Fruit fly (Drosophila melanogaster): ENCODE data around the gene Wdr81.
A peak's percentile ranks its signal among the peaks of the same experiment; 100 is the strongest.

The Wdr81 gene

dm6 chr2L:12004211-12004979 lies 16.4 kb downstream of the Wdr81 start (continued):
- peak; percentile 88 for TF ChIP-seq CG2202 (tag; optimal IDR thresholded peaks at IDR 0.05)
- no peak for TF ChIP-seq B-H1 (GFP tag; IDR thresholded peaks at IDR 0.05)
- no peak for TF ChIP-seq CG32532 (GFP tag; IDR thresholded peaks at IDR 0.05)
- peak; percentile 78 for TF ChIP-seq Hmr (GFP tag; optimal IDR thresholded peaks at IDR 0.05)
- TF ChIP-seq shn (GFP tag; optimal IDR thresholded peaks at IDR 0.05), result no peak
- TF ChIP-seq unpg (GFP tag; optimal IDR thresholded peaks at IDR 0.05), result peak; percentile 70
- TF ChIP-seq lmd (GFP tag; IDR thresholded peaks at IDR 0.05), result no peak
- TF ChIP-seq CG6683 (GFP tag; optimal IDR thresholded peaks at IDR 0.05), result peak; percentile 69
- no peak for TF ChIP-seq ash1 (GFP tag; optimal IDR thresholded peaks at IDR 0.05)
- TF ChIP-seq Opbp (GFP tag; IDR thresholded peaks at IDR 0.05; ENCODE audit: partially characterized antibody), result no peak
- TF ChIP-seq Tbp (GFP tag; optimal IDR thresholded peaks at IDR 0.05), result no peak
- no peak for TF ChIP-seq MBD-R2 (GFP tag; IDR thresholded peaks at IDR 0.05)
- TF ChIP-seq HLH54F (GFP tag; optimal IDR thresholded peaks at IDR 0.05), result no peak
- no peak for TF ChIP-seq CkIIα-i1 (GFP tag; IDR thresholded peaks at IDR 0.05)
- peak; percentile 89 for TF ChIP-seq Kr (GFP tag; optimal IDR thresholded peaks at IDR 0.05)
- TF ChIP-seq CG2875 (GFP tag; optimal IDR thresholded peaks at IDR 0.05), result peak; percentile 86
- TF ChIP-seq Nf-YA (GFP tag; IDR thresholded peaks at IDR 0.05), result no peak
- no peak for TF ChIP-seq Adf1 (GFP tag; IDR thresholded peaks at IDR 0.05)
- no peak for TF ChIP-seq Dll (GFP tag; IDR thresholded peaks at IDR 0.05; ENCODE audit: partially characterized antibody)
- TF ChIP-seq Camta (GFP tag; optimal IDR thresholded peaks at IDR 0.05), result peak; percentile 72
- peak; percentile 22 for TF ChIP-seq tx (GFP tag; optimal IDR thresholded peaks at IDR 0.05)
- TF ChIP-seq NK7.1 (GFP tag; optimal IDR thresholded peaks at IDR 0.05), result no peak
- no peak for TF ChIP-seq CG7963 (GFP tag; IDR thresholded peaks at IDR 0.05; ENCODE audit: partially characterized antibody)
- TF ChIP-seq CG4617 (GFP tag; optimal IDR thresholded peaks at IDR 0.05; ENCODE audit: borderline replicate concordance), result peak; percentile 5
- no peak for TF ChIP-seq Nf-YB (GFP tag; optimal IDR thresholded peaks at IDR 0.05)
- no peak for TF ChIP-seq fru (optimal IDR thresholded peaks at IDR 0.05)
- no peak for TF ChIP-seq Oli (tag; optimal IDR thresholded peaks at IDR 0.05)
- TF ChIP-seq CG2116 (GFP tag; optimal IDR thresholded peaks at IDR 0.05), result peak; percentile 63
- TF ChIP-seq CG5245 (GFP tag; optimal IDR thresholded peaks at IDR 0.05), result no peak
- TF ChIP-seq Asciz (GFP tag; optimal IDR thresholded peaks at IDR 0.05), result peak; percentile 85
- TF ChIP-seq CG13123 (GFP tag; optimal IDR thresholded peaks at IDR 0.05), result peak; percentile 76
- peak; percentile 72 for TF ChIP-seq CG11504 (tag; optimal IDR thresholded peaks at IDR 0.05)
- TF ChIP-seq CG7556 (GFP tag; optimal IDR thresholded peaks at IDR 0.05), result peak; percentile 73
- TF ChIP-seq Lim3 (GFP tag; IDR thresholded peaks at IDR 0.05), result no peak
- TF ChIP-seq Scr (GFP tag; IDR thresholded peaks at IDR 0.05; ENCODE audit: partially characterized antibody), result no peak
- TF ChIP-seq en (GFP tag; optimal IDR thresholded peaks at IDR 0.05), result peak; percentile 30
- peak; percentile 20 for TF ChIP-seq CG18011 (GFP tag; optimal IDR thresholded peaks at IDR 0.05)
- TF ChIP-seq CG7271 (tag; optimal IDR thresholded peaks at IDR 0.05), result no peak
- TF ChIP-seq fd102C (GFP tag; optimal IDR thresholded peaks at IDR 0.05), result peak; percentile 88
- no peak for TF ChIP-seq HLH3B (GFP tag; IDR thresholded peaks at IDR 0.05)
- TF ChIP-seq ttk (GFP tag; IDR thresholded peaks at IDR 0.05), result no peak
- TF ChIP-seq Meics (GFP tag; optimal IDR thresholded peaks at IDR 0.05), result peak; percentile 60
- no peak for TF ChIP-seq CG10366 (GFP tag; IDR thresholded peaks at IDR 0.05)
- no peak for TF ChIP-seq corto (GFP tag; optimal IDR thresholded peaks at IDR 0.05)
- no peak for TF ChIP-seq CG4404 (GFP tag; IDR thresholded peaks at IDR 0.05)
- no peak for TF ChIP-seq Gug (GFP tag; IDR thresholded peaks at IDR 0.05)
- no peak for TF ChIP-seq prd (optimal IDR thresholded peaks at IDR 0.05)
- TF ChIP-seq prd (GFP tag; IDR thresholded peaks at IDR 0.05), result no peak
- no peak for TF ChIP-seq slbo (GFP tag; IDR thresholded peaks at IDR 0.05)
- peak; percentile 79 for TF ChIP-seq CG18619 (GFP tag; optimal IDR thresholded peaks at IDR 0.05)
